Worm (Caenorhabditis elegans) whole organism, L1 larva: ENCODE measurements around the gene rpn-5.

Experiments
- C16A3.4 ChIP-seq: fragments of 150-350 bp; optimal IDR thresholded peaks from 2 replicates; lab custom pipeline; 2014; ENCODE audit warnings: missing biosample characterization, missing genetic modification characterization
- C34B4.2 ChIP-seq: sonication (generic microtip); optimal IDR thresholded peaks from 2 replicates; lab custom pipeline; 2017; ENCODE audit warnings: mild to moderate bottlenecking, missing genetic modification characterization, missing compliant biosample characterization
- F16B12.6 ChIP-seq: fragments of 150-350 bp; optimal IDR thresholded peaks from 2 replicates; lab custom pipeline; 2014; ENCODE audit warnings: missing biosample characterization, missing genetic modification characterization
- blmp-1 ChIP-seq: fragments of 150-350 bp; optimal IDR thresholded peaks from 2 replicates; lab custom pipeline; 2014; ENCODE audit warnings: missing biosample characterization, missing genetic modification characterization
- ceh-82 ChIP-seq, 3 experiments: fragments of 150-350 bp in 1 of 3; sonication (generic microtip) in 2 of 3; optimal IDR thresholded peaks; 2 replicates each; lab custom pipeline; 2014 to 2017; ENCODE audit warnings: missing biosample characterization in 3 of 3, missing genetic modification characterization in 3 of 3
- dpl-1 ChIP-seq, 3 experiments: fragments of 150-350 bp in 2 of 3; sonication (generic microtip) in 1 of 3; optimal IDR thresholded peaks; 2 replicates each; lab custom pipeline; 2014 to 2017; ENCODE audit warnings: missing biosample characterization in 3 of 3, missing genetic modification characterization in 3 of 3, missing genetic modification reagents in 3 of 3
- efl-1 ChIP-seq, 4 experiments: fragments of 150-350 bp; optimal IDR thresholded peaks in 3 of 4; peaks in 1 of 4; 1 replicate in 1 of 4; 2 replicates in 3 of 4; lab custom pipeline; 2014; ENCODE audit warnings: missing biosample characterization in 2 of 4, missing genetic modification characterization in 2 of 4, missing genetic modification reagents in 2 of 4
- efl-3 ChIP-seq: fragments of 200-800 bp; sonication (Bioruptor generic); optimal IDR thresholded peaks from 2 replicates; lab custom pipeline; 2018; ENCODE audit warnings: mild to moderate bottlenecking, missing genetic modification characterization, missing compliant biosample characterization
- egl-27 ChIP-seq, 2 experiments: fragments of 150-350 bp in 1 of 2; sonication (generic microtip); optimal IDR thresholded peaks; 3 replicates each; lab custom pipeline; 2017 to 2018; ENCODE audit warnings: missing biosample characterization in 2 of 2, missing genetic modification characterization in 2 of 2, missing genetic modification reagents in 2 of 2
- elt-2 ChIP-seq: sonication (generic microtip); optimal IDR thresholded peaks from 2 replicates; lab custom pipeline; 2016; ENCODE audit warnings: missing genetic modification characterization, mild to moderate bottlenecking, inconsistent platforms, missing compliant biosample characterization, missing genetic modification reagents
- elt-3 ChIP-seq, 6 experiments: fragments of 150-350 bp in 1 of 6; sonication (generic microtip); optimal IDR thresholded peaks; 2 replicates each; lab custom pipeline; 2017 to 2018; ENCODE audit warnings: missing biosample characterization in 6 of 6, missing genetic modification characterization in 6 of 6, inconsistent platforms in 1 of 6
- ets-5 ChIP-seq: fragments of 200-800 bp; sonication (Bioruptor generic); IDR thresholded peaks from 2 replicates; pipeline ENCODE4 v1.3.6; 2022; ENCODE audit warnings: missing genetic modification characterization, missing compliant biosample characterization
- fkh-10 ChIP-seq: sonication (generic microtip); optimal IDR thresholded peaks from 2 replicates; lab custom pipeline; 2017; ENCODE audit warnings: missing biosample characterization, missing genetic modification reagents, missing genetic modification characterization
- fkh-4 ChIP-seq: sonication (generic microtip); optimal IDR thresholded peaks from 2 replicates; lab custom pipeline; 2016; ENCODE audit warnings: missing compliant biosample characterization, missing genetic modification characterization, borderline replicate concordance
- hpl-2 ChIP-seq: fragments of 150-350 bp; optimal IDR thresholded peaks from 2 replicates; lab custom pipeline; 2014; ENCODE audit warnings: missing biosample characterization, missing genetic modification reagents, missing genetic modification characterization
- isw-1 ChIP-seq: fragments of 200-800 bp; sonication (Bioruptor generic); IDR thresholded peaks from 2 replicates; pipeline ENCODE4 v1.3.6; 2022; ENCODE audit warnings: missing genetic modification characterization, missing compliant biosample characterization
- jun-1 ChIP-seq: fragments of 150-350 bp; optimal IDR thresholded peaks from 2 replicates; lab custom pipeline; 2014; ENCODE audit warnings: missing biosample characterization, missing genetic modification reagents, missing genetic modification characterization
- lin-13 ChIP-seq: fragments of 150-350 bp; optimal IDR thresholded peaks from 2 replicates; lab custom pipeline; 2014; ENCODE audit warnings: missing biosample characterization, missing genetic modification reagents, missing genetic modification characterization
- lin-14 ChIP-seq: fragments of 200-800 bp; sonication (Bioruptor generic); optimal IDR thresholded peaks from 2 replicates; lab custom pipeline; 2018; ENCODE audit warnings: mild to moderate bottlenecking, missing genetic modification characterization, moderate library complexity, missing compliant biosample characterization
- lin-15B ChIP-seq: fragments of 150-350 bp; sonication (generic microtip); optimal IDR thresholded peaks from 3 replicates; lab custom pipeline; 2014; ENCODE audit warnings: missing biosample characterization, missing genetic modification characterization
- lin-35 ChIP-seq, 2 experiments: fragments of 150-350 bp; optimal IDR thresholded peaks; 2 replicates each; lab custom pipeline; 2014; ENCODE audit warnings: missing biosample characterization in 2 of 2, missing genetic modification characterization in 2 of 2, missing genetic modification reagents in 2 of 2
- lin-39 ChIP-seq: fragments of 150-350 bp; optimal IDR thresholded peaks from 2 replicates; lab custom pipeline; 2014; ENCODE audit warnings: missing biosample characterization, missing genetic modification reagents, missing genetic modification characterization
- lsy-2 ChIP-seq, 2 experiments: fragments of 150-350 bp; optimal IDR thresholded peaks; 2 replicates each; lab custom pipeline; 2014; ENCODE audit warnings: missing biosample characterization in 2 of 2, missing genetic modification characterization in 2 of 2
- mdl-1 ChIP-seq, 2 experiments: fragments of 150-350 bp; optimal IDR thresholded peaks; 2 replicates each; lab custom pipeline; 2014 to 2017; ENCODE audit warnings: missing biosample characterization in 2 of 2, missing genetic modification characterization in 2 of 2, inconsistent platforms in 1 of 2
- mep-1 ChIP-seq: fragments of 150-350 bp; optimal IDR thresholded peaks from 2 replicates; lab custom pipeline; 2014; ENCODE audit warnings: missing biosample characterization, missing genetic modification characterization
- nhr-19 ChIP-seq: fragments of 200-800 bp; sonication (Bioruptor generic); conservative IDR thresholded peaks from 2 replicates; pipeline ENCODE4 v1.3.6; 2022; ENCODE audit warnings: missing genetic modification characterization, missing compliant biosample characterization
- nhr-20 ChIP-seq: sonication (generic microtip); optimal IDR thresholded peaks from 2 replicates; lab custom pipeline; 2016; ENCODE audit warnings: mild to moderate bottlenecking, missing genetic modification characterization, missing compliant biosample characterization
- nhr-47 ChIP-seq: sonication (generic microtip); optimal IDR thresholded peaks from 2 replicates; lab custom pipeline; 2016; ENCODE audit warnings: mild to moderate bottlenecking, missing genetic modification characterization, moderate library complexity, missing compliant biosample characterization
- nhr-71 ChIP-seq: sonication (generic microtip); optimal IDR thresholded peaks from 2 replicates; lab custom pipeline; 2016; ENCODE audit warnings: mild to moderate bottlenecking, missing genetic modification characterization, moderate library complexity, missing compliant biosample characterization
- nhr-77 ChIP-seq: fragments of 150-350 bp; optimal IDR thresholded peaks from 2 replicates; lab custom pipeline; 2014; ENCODE audit warnings: missing biosample characterization, missing genetic modification characterization
- nhr-85 ChIP-seq: sonication (generic microtip); peaks from one replicate; lab custom pipeline; 2016; ENCODE audit warnings: missing genetic modification characterization, inconsistent platforms, missing compliant biosample characterization
- nhr-90 ChIP-seq: sonication (generic microtip); optimal IDR thresholded peaks from 2 replicates; lab custom pipeline; 2016; ENCODE audit warnings: mild to moderate bottlenecking, missing genetic modification characterization, missing compliant biosample characterization; ENCODE audit not compliant: poor library complexity
- pag-3 ChIP-seq: sonication (generic microtip); optimal IDR thresholded peaks from 2 replicates; lab custom pipeline; 2017; ENCODE audit warnings: missing genetic modification characterization, mild to moderate bottlenecking, missing compliant biosample characterization, antibody characterized with exemption, borderline replicate concordance; ENCODE audit not compliant: insufficient read depth
- rnt-1 ChIP-seq: sonication (generic microtip); optimal IDR thresholded peaks from 2 replicates; lab custom pipeline; 2016; ENCODE audit warnings: mild to moderate bottlenecking, missing genetic modification characterization, moderate library complexity, missing compliant biosample characterization
- skn-1 ChIP-seq: fragments of 150-350 bp; optimal IDR thresholded peaks from 2 replicates; lab custom pipeline; 2014; ENCODE audit warnings: missing biosample characterization, missing genetic modification characterization
- snu-23 ChIP-seq: sonication (generic microtip); optimal IDR thresholded peaks from 2 replicates; lab custom pipeline; 2016; ENCODE audit warnings: missing genetic modification characterization, missing compliant biosample characterization
- swsn-7 ChIP-seq: sonication (generic microtip); optimal IDR thresholded peaks from 2 replicates; lab custom pipeline; 2016; ENCODE audit warnings: missing genetic modification characterization, missing compliant biosample characterization
- tbx-2 ChIP-seq: sonication (generic microtip); optimal IDR thresholded peaks from 2 replicates; lab custom pipeline; 2016; ENCODE audit warnings: missing genetic modification characterization, missing compliant biosample characterization
- tlp-1 ChIP-seq: fragments of 150-350 bp; optimal IDR thresholded peaks from 2 replicates; lab custom pipeline; 2014; ENCODE audit warnings: missing biosample characterization, missing genetic modification characterization
- unc-130 ChIP-seq: fragments of 150-350 bp; optimal IDR thresholded peaks from 2 replicates; lab custom pipeline; 2017; ENCODE audit warnings: missing biosample characterization, missing genetic modification characterization, inconsistent platforms
- unc-86 ChIP-seq: sonication (generic microtip); optimal IDR thresholded peaks from 2 replicates; lab custom pipeline; 2016; ENCODE audit warnings: missing genetic modification characterization, missing compliant biosample characterization
- xbp-1 ChIP-seq: sonication (generic microtip); optimal IDR thresholded peaks from 2 replicates; lab custom pipeline; 2016; ENCODE audit warnings: missing genetic modification characterization, missing compliant biosample characterization
- zag-1 ChIP-seq: fragments of 150-350 bp; optimal IDR thresholded peaks from 2 replicates; lab custom pipeline; 2014; ENCODE audit warnings: missing biosample characterization, missing genetic modification characterization
- zip-4 ChIP-seq: fragments of 200-800 bp; sonication (Bioruptor generic); optimal IDR thresholded peaks from 2 replicates; lab custom pipeline; 2018; ENCODE audit warnings: mild to moderate bottlenecking, missing genetic modification characterization, moderate library complexity, missing compliant biosample characterization

rpn-5 gene

ce11 chrII:4706359-4706871 is 8.2 kb upstream of the rpn-5 start, which contains the start of the genes F10G7.9 and tsn-1:
F10G7.9 (minus strand) TSS chrII:4706485.
tsn-1 (plus strand) TSS chrII:4706821.
- TF ChIP-seq C34B4.2 (tag; lab: Kevin White, UChicago) (no peak), zip-4 (GFP tag; lab: Kevin White, UChicago) (no peak), nhr-47 (tag; lab: Kevin White, UChicago) (peak; percentile 66), nhr-19 (peak; percentile 44; the same call in 1 of the 2 replicates), lin-14 (GFP tag; lab: Kevin White, UChicago) (peak; percentile 68), ets-5 (GFP tag; lab: Robert Waterston, UW) (no peak), efl-1 (optimal IDR thresholded peaks at IDR 0.05; lab: Kevin White, UChicago) (peak; percentile 80 to 87), efl-1 (GFP tag; optimal IDR thresholded peaks at IDR 0.05 in 1 of 2; lab: Kevin White, UChicago) (peak; percentile 70 to 96), unc-86 (tag; lab: Kevin White, UChicago) (peak; percentile 33), nhr-90 (peak; percentile 2), nhr-20 (peak; percentile 58), lin-13 (peak; percentile 50), tlp-1 (tag; lab: Kevin White, UChicago) (no peak), lin-35 (GFP tag; optimal IDR thresholded peaks at IDR 0.05; lab: Kevin White, UChicago) (peak; percentile 61 to 86), tbx-2 (tag; lab: Kevin White, UChicago) (peak; percentile 45), nhr-77 (tag; lab: Kevin White, UChicago) (no peak), lin-15B (tag; lab: Kevin White, UChicago) (peak; percentile 46), isw-1 (peak; percentile 50), jun-1 (tag; lab: Kevin White, UChicago) (no peak), rnt-1 (tag; lab: Kevin White, UChicago) (peak; percentile 69), nhr-85 (peak; percentile 74), nhr-71 (tag; lab: Kevin White, UChicago) (peak; percentile 71), skn-1 (peak; percentile 59), lsy-2 (tag; optimal IDR thresholded peaks at IDR 0.05; lab: Kevin White, UChicago) (peak; percentile 93 to 98), snu-23 (GFP tag; lab: Kevin White, UChicago) (peak; percentile 68), unc-130 (peak; percentile 32), swsn-7 (tag; lab: Kevin White, UChicago) (peak; percentile 47), dpl-1 (GFP tag; optimal IDR thresholded peaks at IDR 0.05; lab: Kevin White, UChicago) (peak; percentile 57 to 76 (median 72)), xbp-1 (peak; percentile 49), elt-2 (tag; lab: Kevin White, UChicago) (peak; percentile 37), C16A3.4 (tag; lab: Kevin White, UChicago) (peak; percentile 48), ceh-82 (tag; optimal IDR thresholded peaks at IDR 0.05; lab: Kevin White, UChicago) (peak; percentile 21 to 62 (median 38)), mdl-1 (tag; optimal IDR thresholded peaks at IDR 0.05; lab: Kevin White, UChicago) (peak in 1 of 2 experiments; percentile 59), fkh-10 (GFP tag; lab: Kevin White, UChicago) (no peak), F16B12.6 (tag; lab: Kevin White, UChicago) (peak; percentile 41)

ce11 chrII:4703011-4703410 is 4.8 kb upstream of the rpn-5 start:
- TF ChIP-seq fkh-10 (GFP tag; lab: Kevin White, UChicago) (no peak), snu-23 (GFP tag; lab: Kevin White, UChicago) (no peak), blmp-1 (tag; lab: Kevin White, UChicago) (no peak), hpl-2 (GFP tag; lab: Kevin White, UChicago) (no peak), tlp-1 (tag; lab: Kevin White, UChicago) (no peak), efl-3 (GFP tag; lab: Kevin White, UChicago) (no peak), zag-1 (tag; lab: Kevin White, UChicago) (no peak), unc-86 (tag; lab: Kevin White, UChicago) (no peak), egl-27 (tag; optimal IDR thresholded peaks at IDR 0.05; lab: Kevin White, UChicago) (no peak), pag-3 (tag; lab: Kevin White, UChicago) (no peak), fkh-4 (tag; lab: Kevin White, UChicago) (no peak), elt-3 (tag; optimal IDR thresholded peaks at IDR 0.05; lab: Kevin White, UChicago) (no peak), lin-39 (tag; lab: Kevin White, UChicago) (no peak), mep-1 (tag; lab: Kevin White, UChicago) (no peak)
